Worm (Caenorhabditis elegans): ENCODE results near the gene F31F7.2.

The F31F7.2 gene

DNA sequence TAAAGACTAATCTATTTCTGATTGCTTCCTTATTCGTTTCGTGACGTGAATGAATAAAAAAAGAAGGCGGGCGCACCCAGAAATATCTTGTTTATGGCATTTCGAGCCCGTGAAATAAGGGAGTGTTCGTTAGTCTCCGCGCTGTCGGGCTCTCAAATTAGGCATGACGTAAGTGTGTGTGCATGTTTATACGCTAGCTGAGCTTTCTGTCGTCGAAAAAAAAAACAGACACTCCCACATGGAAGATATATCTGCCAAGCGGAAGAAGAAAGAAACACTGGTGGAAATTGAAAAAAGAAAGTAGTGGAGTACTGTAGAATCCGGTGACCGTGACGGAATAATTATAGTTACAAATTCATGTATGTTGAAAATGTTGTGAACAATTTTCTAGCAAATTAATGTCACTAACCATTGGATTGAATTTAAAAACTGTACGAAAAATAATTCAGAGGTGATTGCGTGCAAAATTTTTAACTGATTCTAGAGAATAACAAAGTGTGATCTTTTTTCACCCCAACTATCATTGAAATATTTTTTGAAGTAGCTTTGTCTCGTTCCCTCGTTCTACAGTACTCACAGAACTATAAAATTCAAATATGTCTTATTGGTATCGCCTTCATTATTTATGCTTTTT lies 45.6 kb upstream of the F31F7.2 start:
- no peak for TF ChIP-seq efl-1 (optimal IDR thresholded peaks at IDR 0.05)
- peak in 1 of 2 experiments; percentile 73 for TF ChIP-seq efl-1 (GFP tag; optimal IDR thresholded peaks at IDR 0.05 in 1 of 2)
- TF ChIP-seq alr-1 (tag; optimal IDR thresholded peaks at IDR 0.05; ENCODE audit: borderline replicate concordance), result no peak
- peak in 1 of 6 experiments; percentile 3 for TF ChIP-seq elt-3 (tag; optimal IDR thresholded peaks at IDR 0.05)
- no peak for TF ChIP-seq sox-4 (tag; optimal IDR thresholded peaks at IDR 0.05)
- peak; percentile 72 for TF ChIP-seq ceh-63 (GFP tag; optimal IDR thresholded peaks at IDR 0.05)
- TF ChIP-seq nhr-90 (tag; optimal IDR thresholded peaks at IDR 0.05; ENCODE audit: poor library complexity), result peak; percentile 4
- peak; percentile 18 to 42 for TF ChIP-seq lsy-2 (tag; optimal IDR thresholded peaks at IDR 0.05)
- TF ChIP-seq rnt-1 (tag; optimal IDR thresholded peaks at IDR 0.05), result peak; percentile 37
- peak; percentile 17 for TF ChIP-seq lin-13 (GFP tag; optimal IDR thresholded peaks at IDR 0.05)
- TF ChIP-seq C34B4.2 (tag; optimal IDR thresholded peaks at IDR 0.05), result no peak
- TF ChIP-seq dpl-1 (GFP tag; optimal IDR thresholded peaks at IDR 0.05), result no peak
- TF ChIP-seq aly-2 (tag; optimal IDR thresholded peaks at IDR 0.05), result peak; percentile 45
- no peak for TF ChIP-seq unc-30 (tag; optimal IDR thresholded peaks at IDR 0.05)
- TF ChIP-seq grh-1 (GFP tag; IDR thresholded peaks at IDR 0.05), result no peak
- TF ChIP-seq mab-9 (GFP tag; IDR thresholded peaks at IDR 0.05), result 0 out of 2 replicates have a peak, but pooled peaks have one; percentile 24
- TF ChIP-seq ces-1 (GFP tag; optimal IDR thresholded peaks at IDR 0.05), result no peak
- no peak for TF ChIP-seq pag-3 (tag; optimal IDR thresholded peaks at IDR 0.05; ENCODE audit: borderline replicate concordance, insufficient read depth)
- TF ChIP-seq skn-1 (tag; optimal IDR thresholded peaks at IDR 0.05), result no peak
- no peak for TF ChIP-seq ceh-8 (GFP tag; optimal IDR thresholded peaks at IDR 0.05)

DNA sequence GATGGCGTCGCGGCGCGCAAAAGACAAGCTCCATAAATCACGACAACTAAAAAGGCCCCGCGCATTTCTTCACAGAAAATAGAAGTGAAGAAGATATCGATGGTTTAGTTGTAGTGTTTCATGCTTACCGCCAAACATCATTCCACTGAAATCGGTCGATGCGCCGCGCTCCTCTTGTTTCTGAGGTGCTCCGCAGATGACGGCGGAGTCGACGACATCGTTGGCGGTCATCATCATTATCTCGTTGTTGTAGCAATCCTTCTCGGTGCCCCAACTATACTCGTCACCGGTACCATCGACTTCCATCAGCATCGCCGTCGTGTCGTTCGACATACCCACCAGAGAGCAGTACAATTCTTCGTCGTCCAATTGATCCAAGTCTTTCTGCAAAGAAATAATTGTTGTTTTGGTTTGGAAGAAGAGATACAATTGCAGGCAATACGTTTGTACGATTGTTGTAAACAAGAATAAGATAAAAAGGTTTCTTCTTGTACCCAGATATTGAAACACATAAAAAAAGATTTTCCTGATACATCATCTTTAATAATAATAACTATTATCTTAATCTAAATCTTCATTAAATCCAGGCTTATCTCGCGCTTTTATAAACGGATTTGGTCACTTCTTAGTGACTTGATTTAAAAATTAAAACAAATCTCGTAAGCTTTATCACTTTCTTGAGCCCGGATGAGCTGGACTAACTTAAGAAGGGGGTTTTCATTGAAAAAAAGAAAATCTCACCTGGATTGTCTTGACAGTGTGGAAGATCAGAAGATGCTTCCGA lies 44.7 kb upstream of the F31F7.2 start:
- TF ChIP-seq egl-27 (tag; optimal IDR thresholded peaks at IDR 0.05) (no peak), xbp-1 (tag; optimal IDR thresholded peaks at IDR 0.05) (no peak), unc-30 (tag; optimal IDR thresholded peaks at IDR 0.05) (no peak), ces-1 (GFP tag; optimal IDR thresholded peaks at IDR 0.05) (no peak), tlp-1 (tag; optimal IDR thresholded peaks at IDR 0.05) (no peak), hlh-4 (tag; optimal IDR thresholded peaks at IDR 0.05) (no peak), ceh-82 (tag; optimal IDR thresholded peaks at IDR 0.05) (no peak), rnt-1 (tag; optimal IDR thresholded peaks at IDR 0.05) (peak; percentile 30), nhr-28 (tag; optimal IDR thresholded peaks at IDR 0.05) (no peak), pax-3 (tag; optimal IDR thresholded peaks at IDR 0.05) (no peak), ets-5 (GFP tag; IDR thresholded peaks at IDR 0.05) (no peak), egl-13 (tag; optimal IDR thresholded peaks at IDR 0.05) (no peak), nhr-237 (tag; optimal IDR thresholded peaks at IDR 0.05) (no peak), C34B4.2 (tag; optimal IDR thresholded peaks at IDR 0.05) (no peak), nhr-20 (tag; optimal IDR thresholded peaks at IDR 0.05) (no peak), C04F5.9 (tag; optimal IDR thresholded peaks at IDR 0.05) (peak; percentile 2), sup-37 (GFP tag; optimal IDR thresholded peaks at IDR 0.05) (peak; percentile 10), mdl-1 (tag; optimal IDR thresholded peaks at IDR 0.05) (no peak), nhr-12 (tag; optimal IDR thresholded peaks at IDR 0.05) (no peak), fkh-10 (GFP tag; optimal IDR thresholded peaks at IDR 0.05) (no peak), hpl-2 (GFP tag; optimal IDR thresholded peaks at IDR 0.05) (no peak), nhr-47 (tag; optimal IDR thresholded peaks at IDR 0.05) (peak; percentile 26), blmp-1 (tag; optimal IDR thresholded peaks at IDR 0.05) (peak; percentile 7), nhr-71 (tag; optimal IDR thresholded peaks at IDR 0.05) (no peak), alr-1 (tag; optimal IDR thresholded peaks at IDR 0.05; ENCODE audit: borderline replicate concordance) (no peak), lin-35 (GFP tag; optimal IDR thresholded peaks at IDR 0.05) (no peak), tbx-2 (tag; optimal IDR thresholded peaks at IDR 0.05) (no peak), elt-3 (tag; optimal IDR thresholded peaks at IDR 0.05) (no peak), Y116A8C.19 (tag; optimal IDR thresholded peaks at IDR 0.05; ENCODE audit: borderline replicate concordance) (no peak), mep-1 (tag; optimal IDR thresholded peaks at IDR 0.05) (peak; percentile 25), dsc-1 (tag; optimal IDR thresholded peaks at IDR 0.05) (peak; percentile 68), nhr-85 (tag) (peak; percentile 83), aha-1 (tag; optimal IDR thresholded peaks at IDR 0.05) (no peak), ama-1 (optimal IDR thresholded peaks at IDR 0.05) (peak; percentile 56), lsy-2 (tag; optimal IDR thresholded peaks at IDR 0.05) (peak; percentile 23)

All from whole organism, L1 larva.